Worm (Caenorhabditis elegans) whole organism, late embryonic: ENCODE measurements around the gene lips-7.

Experiments used
- C08G9.2 ChIP-seq: sonication (generic microtip); optimal IDR thresholded peaks from 2 replicates; lab custom pipeline; 2016; ENCODE audit warnings: mild to moderate bottlenecking, missing genetic modification characterization, moderate library complexity, missing compliant biosample characterization
- C38D4.7 ChIP-seq: fragments of 200-800 bp; sonication (Bioruptor generic); optimal IDR thresholded peaks from 2 replicates; lab custom pipeline; 2018; ENCODE audit warnings: mild to moderate bottlenecking, missing genetic modification characterization, moderate library complexity, missing compliant biosample characterization
- F13H6.1 ChIP-seq: sonication (generic microtip); optimal IDR thresholded peaks from 2 replicates; lab custom pipeline; 2016; ENCODE audit warnings: missing genetic modification characterization, missing compliant biosample characterization
- T23F11.4 ChIP-seq: fragments of 200-800 bp; sonication (Bioruptor generic); optimal IDR thresholded peaks from 2 replicates; lab custom pipeline; 2018; ENCODE audit warnings: mild to moderate bottlenecking, missing genetic modification characterization, missing compliant biosample characterization
- Y22D7AL.16 ChIP-seq: sonication (generic microtip); optimal IDR thresholded peaks from 2 replicates; lab custom pipeline; 2016; ENCODE audit warnings: missing genetic modification characterization, missing compliant biosample characterization
- ceh-18 ChIP-seq: sonication (generic microtip); optimal IDR thresholded peaks from 2 replicates; lab custom pipeline; 2016; ENCODE audit warnings: missing genetic modification characterization, missing compliant biosample characterization
- ceh-19 ChIP-seq: fragments of 200-800 bp; sonication (Bioruptor generic); optimal IDR thresholded peaks from 2 replicates; lab custom pipeline; 2018; ENCODE audit warnings: mild to moderate bottlenecking, missing genetic modification characterization, missing compliant biosample characterization
- ceh-24 ChIP-seq: sonication (generic microtip); optimal IDR thresholded peaks from 2 replicates; lab custom pipeline; 2016; ENCODE audit warnings: mild to moderate bottlenecking, missing genetic modification characterization, missing compliant biosample characterization
- ceh-45 ChIP-seq: fragments of 200-800 bp; sonication (Bioruptor generic); IDR thresholded peaks from 2 replicates; pipeline ENCODE4 v1.3.6; 2022; ENCODE audit warnings: missing genetic modification reagents, missing genetic modification characterization, missing compliant biosample characterization
- ceh-48 ChIP-seq: sonication (generic microtip); optimal IDR thresholded peaks from 2 replicates; lab custom pipeline; 2016; ENCODE audit warnings: missing genetic modification characterization, inconsistent platforms, missing compliant biosample characterization
- dve-1 ChIP-seq: sonication (generic microtip); optimal IDR thresholded peaks from 2 replicates; lab custom pipeline; 2017; ENCODE audit warnings: antibody characterized with exemption, mild to moderate bottlenecking, missing genetic modification characterization, missing compliant biosample characterization
- ets-4 ChIP-seq: sonication (generic microtip); optimal IDR thresholded peaks from 2 replicates; lab custom pipeline; 2016; ENCODE audit warnings: missing genetic modification characterization, missing compliant biosample characterization
- eyg-1 ChIP-seq: sonication (generic microtip); optimal IDR thresholded peaks from 2 replicates; lab custom pipeline; 2016; ENCODE audit warnings: missing genotype, missing genetic modification characterization, missing compliant biosample characterization
- gmeb-2 ChIP-seq: sonication (generic microtip); optimal IDR thresholded peaks from 2 replicates; lab custom pipeline; 2016; ENCODE audit warnings: missing genetic modification characterization, inconsistent platforms, missing compliant biosample characterization
- hlh-15 ChIP-seq: sonication (generic microtip); optimal IDR thresholded peaks from 2 replicates; lab custom pipeline; 2016; ENCODE audit warnings: missing genetic modification characterization, missing compliant biosample characterization
- hlh-8 ChIP-seq: sonication (generic microtip); optimal IDR thresholded peaks from 2 replicates; lab custom pipeline; 2016; ENCODE audit warnings: missing genotype, missing genetic modification characterization, missing compliant biosample characterization
- lim-6 ChIP-seq: sonication (generic microtip); optimal IDR thresholded peaks from 2 replicates; lab custom pipeline; 2016; ENCODE audit warnings: missing genetic modification characterization, missing compliant biosample characterization
- lin-11 ChIP-seq: fragments of 200-800 bp; sonication (Bioruptor generic); optimal IDR thresholded peaks from 2 replicates; lab custom pipeline; 2018; ENCODE audit warnings: mild to moderate bottlenecking, missing genetic modification characterization, missing compliant biosample characterization
- madf-2 ChIP-seq: sonication (generic microtip); optimal IDR thresholded peaks from 2 replicates; lab custom pipeline; 2017; ENCODE audit warnings: missing genetic modification characterization, missing compliant biosample characterization
- mec-3 ChIP-seq: sonication (generic microtip); optimal IDR thresholded peaks from 2 replicates; lab custom pipeline; 2016; ENCODE audit warnings: borderline replicate concordance, missing genetic modification characterization, missing compliant biosample characterization
- nfya-1 ChIP-seq: sonication (generic microtip); optimal IDR thresholded peaks from 2 replicates; lab custom pipeline; 2017; ENCODE audit warnings: missing genetic modification characterization, mild to moderate bottlenecking, missing compliant biosample characterization, antibody characterized with exemption, moderate library complexity
- nhr-232 ChIP-seq: sonication (generic microtip); optimal IDR thresholded peaks from 2 replicates; lab custom pipeline; 2016; ENCODE audit warnings: missing genetic modification characterization, missing compliant biosample characterization
- npax-4 ChIP-seq: sonication (generic microtip); optimal IDR thresholded peaks from 2 replicates; lab custom pipeline; 2016; ENCODE audit warnings: missing genetic modification characterization, missing compliant biosample characterization
- odd-2 ChIP-seq: sonication (generic microtip); optimal IDR thresholded peaks from 2 replicates; lab custom pipeline; 2017; ENCODE audit warnings: antibody characterized with exemption, mild to moderate bottlenecking, missing genetic modification characterization, missing compliant biosample characterization
- pat-9 ChIP-seq: fragments of 200-800 bp; sonication (Bioruptor generic); optimal IDR thresholded peaks from 2 replicates; lab custom pipeline; 2018; ENCODE audit warnings: mild to moderate bottlenecking, missing genetic modification characterization, moderate library complexity, missing compliant biosample characterization
- pha-2 ChIP-seq: sonication (generic microtip); optimal IDR thresholded peaks from 2 replicates; lab custom pipeline; 2017; ENCODE audit warnings: mild to moderate bottlenecking, missing genetic modification characterization, missing compliant biosample characterization
- pha-4 ChIP-seq: fragments of 150-350 bp; optimal IDR thresholded peaks from 2 replicates; lab custom pipeline; 2018; ENCODE audit warnings: missing biosample characterization, missing genetic modification reagents, missing genetic modification characterization
- pqm-1 ChIP-seq: sonication (generic microtip); optimal IDR thresholded peaks from 2 replicates; lab custom pipeline; 2016; ENCODE audit warnings: missing genetic modification characterization, missing compliant biosample characterization
- pros-1 ChIP-seq: fragments of 150-350 bp; optimal IDR thresholded peaks from 2 replicates; lab custom pipeline; 2014; ENCODE audit warnings: missing biosample characterization, missing genetic modification reagents, missing genetic modification characterization
- ref-2 ChIP-seq: sonication (generic microtip); optimal IDR thresholded peaks from 2 replicates; lab custom pipeline; 2016; ENCODE audit warnings: missing genetic modification characterization, missing compliant biosample characterization
- rnt-1 ChIP-seq: sonication (generic microtip); optimal IDR thresholded peaks from 2 replicates; lab custom pipeline; 2016; ENCODE audit warnings: missing genetic modification characterization, missing compliant biosample characterization
- sdc-2 ChIP-seq: sonication (generic microtip); optimal IDR thresholded peaks from 2 replicates; lab custom pipeline; 2016; ENCODE audit warnings: missing genotype, missing genetic modification characterization, missing compliant biosample characterization
- sox-4 ChIP-seq: sonication (generic microtip); optimal IDR thresholded peaks from 2 replicates; lab custom pipeline; 2017; ENCODE audit warnings: mild to moderate bottlenecking, missing genetic modification characterization, inconsistent platforms, missing compliant biosample characterization
- syd-9 ChIP-seq: sonication (generic microtip); optimal IDR thresholded peaks from 2 replicates; lab custom pipeline; 2016; ENCODE audit warnings: mild to moderate bottlenecking, missing genetic modification characterization, moderate library complexity, missing compliant biosample characterization
- tbx-2 ChIP-seq: sonication (generic microtip); optimal IDR thresholded peaks from 2 replicates; lab custom pipeline; 2016; ENCODE audit warnings: missing genetic modification characterization, missing compliant biosample characterization
- tbx-7 ChIP-seq: sonication (generic microtip); optimal IDR thresholded peaks from 2 replicates; lab custom pipeline; 2016; ENCODE audit warnings: missing genotype, missing genetic modification characterization, missing compliant biosample characterization
- unc-55 ChIP-seq: sonication (generic microtip); optimal IDR thresholded peaks from 2 replicates; lab custom pipeline; 2017; ENCODE audit warnings: missing biosample characterization, missing genetic modification reagents, missing genetic modification characterization
- unc-86 ChIP-seq: sonication (generic microtip); optimal IDR thresholded peaks from 2 replicates; lab custom pipeline; 2016; ENCODE audit warnings: missing genetic modification characterization, missing compliant biosample characterization
- zip-5 ChIP-seq: sonication (generic microtip); optimal IDR thresholded peaks from 2 replicates; lab custom pipeline; 2016; ENCODE audit warnings: missing genetic modification characterization, missing compliant biosample characterization
- ztf-16 ChIP-seq: sonication (generic microtip); optimal IDR thresholded peaks from 2 replicates; lab custom pipeline; 2017; ENCODE audit warnings: missing genetic modification characterization, missing compliant biosample characterization

The lips-7 gene

DNA sequence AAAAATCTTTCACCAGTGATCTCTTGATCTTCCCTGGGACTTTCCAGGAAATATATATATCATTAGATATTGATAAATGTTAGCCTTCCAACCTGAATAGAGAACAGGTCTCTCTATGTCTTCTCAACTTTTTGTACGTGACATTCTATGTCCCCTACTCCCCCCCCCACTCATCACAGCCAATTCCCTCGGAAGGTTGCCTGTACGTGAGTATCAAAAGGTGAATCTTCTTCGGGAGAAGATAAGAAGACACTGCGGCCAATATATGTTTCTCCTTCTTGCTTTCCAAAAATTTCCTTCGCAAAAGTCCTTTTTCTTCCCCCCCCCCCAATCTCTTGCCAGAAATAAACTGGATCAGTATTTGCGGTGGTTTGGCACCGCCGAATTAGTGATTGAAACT lies 9.2 kb upstream of the lips-7 start:
- TF ChIP-seq ceh-48: no peak
- no peak for TF ChIP-seq F13H6.1 (tag; lab: Kevin White, UChicago)
- TF ChIP-seq, all 69 proteins: peak for 0

DNA sequence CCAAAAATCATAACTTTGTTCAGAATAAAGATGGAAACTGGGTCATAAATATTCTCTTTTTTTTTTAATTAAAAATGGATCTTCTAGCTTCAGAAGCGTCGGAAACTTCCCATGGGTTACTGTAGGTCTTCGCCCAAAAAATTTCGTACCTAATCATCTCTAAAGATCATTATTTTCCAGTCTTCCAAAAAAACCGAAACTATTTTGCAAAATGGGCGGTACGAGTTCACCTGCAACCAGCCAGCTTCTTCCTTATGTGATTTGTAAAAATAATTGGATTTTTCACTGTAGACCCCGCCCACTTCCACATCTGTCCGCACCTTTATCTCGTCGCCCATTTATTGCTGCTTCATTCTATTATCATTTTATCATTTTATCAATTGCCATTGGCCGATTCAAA lies 5.2 kb upstream of the lips-7 start, which contains the start of gene mlt-10:
Gene mlt-10, plus strand, starts transcription at position 301 of the 400 bp plus-strand sequence.
- TF ChIP-seq lin-11 (tag; lab: Kevin White, UChicago) (no peak), odd-2 (tag; lab: Kevin White, UChicago) (no peak), tbx-2 (tag; lab: Kevin White, UChicago) (no peak), mec-3 (tag; lab: Kevin White, UChicago) (no peak), sdc-2 (no peak), zip-5 (tag; lab: Kevin White, UChicago) (no peak), pha-2 (tag; lab: Kevin White, UChicago) (no peak), pha-4 (tag; lab: Kevin White, UChicago) (no peak)

- TF ChIP-seq ceh-18 (tag; lab: Kevin White, UChicago): no peak
- TF ChIP-seq C38D4.7 (GFP tag; lab: Kevin White, UChicago): no peak
- TF ChIP-seq pha-2 (tag; lab: Kevin White, UChicago): no peak
- TF ChIP-seq ceh-45 (GFP tag; lab: Robert Waterston, UW): no peak
- TF ChIP-seq tbx-2 (tag; lab: Kevin White, UChicago): no peak
- TF ChIP-seq C08G9.2 (tag; lab: Kevin White, UChicago): no peak
- TF ChIP-seq pat-9: no peak
- no peak for TF ChIP-seq tbx-7 (tag; lab: Kevin White, UChicago)
- no peak for TF ChIP-seq rnt-1
- no peak for TF ChIP-seq npax-4 (tag; lab: Kevin White, UChicago)
These were observed 2.2 kb upstream of the lips-7 start for ce11 chrII:549501-549900.

ce11 chrII:555371-555770 lies 3.7 kb downstream of the lips-7 start:
- TF ChIP-seq unc-55: peak; percentile 9
- peak; percentile 22 for TF ChIP-seq ceh-48
- no peak for TF ChIP-seq lim-6 (tag; lab: Kevin White, UChicago)
- no peak for TF ChIP-seq sdc-2

DNA sequence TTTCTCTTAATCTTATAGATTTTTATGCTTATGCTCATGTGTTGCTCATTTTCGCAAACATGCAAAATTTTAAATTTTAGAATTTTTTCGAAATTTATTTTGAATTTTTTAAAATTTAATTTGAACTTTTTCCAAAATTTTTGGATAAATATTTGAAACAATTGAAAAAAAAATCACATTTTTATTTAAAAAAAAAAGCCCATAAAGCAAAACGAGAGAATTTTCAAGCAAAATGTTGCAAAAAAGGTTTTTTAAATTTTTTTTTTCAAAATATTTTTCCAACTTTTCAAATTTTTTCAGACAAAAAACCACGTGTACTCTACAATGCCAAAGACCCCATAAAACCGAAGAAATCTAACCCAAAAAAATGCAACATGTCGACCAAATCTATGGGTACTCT lies 4.5 kb downstream of the lips-7 start, which contains the start of the genes C09E8.1 and C09E8.6:
Gene C09E8.1, plus strand, starts transcription at position 301 of the 400 bp plus-strand sequence.
Gene C09E8.6, plus strand, starts transcription at position 313 of the 400 bp plus-strand sequence.
- TF ChIP-seq lim-6 (tag; lab: Kevin White, UChicago): no peak
- no peak for TF ChIP-seq pqm-1 (tag; lab: Kevin White, UChicago)
- TF ChIP-seq eyg-1 (tag; lab: Kevin White, UChicago): no peak
- TF ChIP-seq pros-1 (tag; lab: Kevin White, UChicago): no peak
- no peak for TF ChIP-seq F13H6.1 (tag; lab: Kevin White, UChicago)
- TF ChIP-seq madf-2 (tag; lab: Kevin White, UChicago): no peak
- TF ChIP-seq odd-2 (tag; lab: Kevin White, UChicago): no peak
- no peak for TF ChIP-seq ref-2
- no peak for TF ChIP-seq pha-4 (tag; lab: Kevin White, UChicago)
- TF ChIP-seq sdc-2: no peak
- TF ChIP-seq pha-2 (tag; lab: Kevin White, UChicago): no peak
- TF ChIP-seq tbx-7 (tag; lab: Kevin White, UChicago): no peak
- no peak for TF ChIP-seq ceh-45 (GFP tag; lab: Robert Waterston, UW)
- no peak for TF ChIP-seq gmeb-2 (tag; lab: Kevin White, UChicago)
- TF ChIP-seq T23F11.4 (GFP tag; lab: Kevin White, UChicago): no peak
- TF ChIP-seq ceh-19 (GFP tag; lab: Kevin White, UChicago): no peak
- no peak for TF ChIP-seq Y22D7AL.16 (tag; lab: Kevin White, UChicago)
- no peak for TF ChIP-seq ztf-16 (tag; lab: Kevin White, UChicago)
- no peak for TF ChIP-seq rnt-1

ce11 chrII:568776-569175 lies 17.1 kb downstream of the lips-7 start, which contains the start of gene W08F4.5:
Gene W08F4.5, minus strand, starts transcription at chrII:568876.
- TF ChIP-seq ceh-48 (no peak), nhr-232 (tag; lab: Kevin White, UChicago) (no peak), nfya-1 (tag; lab: Kevin White, UChicago) (no peak), T23F11.4 (GFP tag; lab: Kevin White, UChicago) (no peak), sox-4 (tag; lab: Kevin White, UChicago) (no peak), pros-1 (tag; lab: Kevin White, UChicago) (no peak), ceh-24 (tag; lab: Kevin White, UChicago) (no peak), ets-4 (tag; lab: Kevin White, UChicago) (no peak), C38D4.7 (GFP tag; lab: Kevin White, UChicago) (no peak), gmeb-2 (tag; lab: Kevin White, UChicago) (no peak), unc-86 (tag; lab: Kevin White, UChicago) (no peak), sdc-2 (no peak), npax-4 (tag; lab: Kevin White, UChicago) (no peak), odd-2 (tag; lab: Kevin White, UChicago) (no peak), syd-9 (tag; lab: Kevin White, UChicago) (no peak), dve-1 (tag; lab: Kevin White, UChicago) (no peak), hlh-8 (tag; lab: Kevin White, UChicago) (no peak), tbx-7 (tag; lab: Kevin White, UChicago) (no peak), hlh-15 (tag; lab: Kevin White, UChicago) (no peak)
- TF ChIP-seq, all 69 proteins: peak for 0
